Worm (Caenorhabditis elegans): ENCODE results near the gene idpp-14.
A peak's percentile ranks its signal among the peaks of the same experiment; 100 is the strongest.

The idpp-14 gene

ce11 chrX:16056404-16056803, 25.7 kb upstream of the idpp-14 start:
- TF ChIP-seq mep-1 (tag; optimal IDR thresholded peaks at IDR 0.05) (peak; percentile 99), ctbp-1 (GFP tag; IDR thresholded peaks at IDR 0.05) (peak; percentile 98), aly-2 (tag; optimal IDR thresholded peaks at IDR 0.05) (no peak), lin-39 (tag; optimal IDR thresholded peaks at IDR 0.05) (peak; percentile 94), nhr-11 (tag; optimal IDR thresholded peaks at IDR 0.05) (peak; percentile 97), Y48G9A.11 (GFP tag; IDR thresholded peaks at IDR 0.05) (0 out of 2 replicates have a peak, but pooled peaks have one; percentile 62), mes-2 (tag; optimal IDR thresholded peaks at IDR 0.05; ENCODE audit: poor library complexity, severe bottlenecking) (peak; percentile 96), spr-3 (GFP tag; optimal IDR thresholded peaks at IDR 0.05) (peak; percentile 93), zag-1 (tag; optimal IDR thresholded peaks at IDR 0.05) (peak; percentile 96), nhr-28 (tag; optimal IDR thresholded peaks at IDR 0.05) (peak; percentile 85), egl-43 (GFP tag; IDR thresholded peaks at IDR 0.05) (peak; percentile 99), cey-2 (tag; optimal IDR thresholded peaks at IDR 0.05; ENCODE audit: borderline replicate concordance, insufficient read depth) (peak; percentile 40), spr-1 (tag; optimal IDR thresholded peaks at IDR 0.05) (peak; percentile 98), Y75B8A.6 (GFP tag; IDR thresholded peaks at IDR 0.05) (peak; percentile 76), ceh-20 (GFP tag; IDR thresholded peaks at IDR 0.05) (peak; percentile 97), lin-15B (tag; optimal IDR thresholded peaks at IDR 0.05) (peak; percentile 7), nhr-111 (GFP tag; optimal IDR thresholded peaks at IDR 0.05) (no peak), tag-97 (GFP tag; IDR thresholded peaks at IDR 0.05) (peak; percentile 65; the same call in 1 of the 2 replicates), gei-8 (GFP tag; optimal IDR thresholded peaks at IDR 0.05) (peak; percentile 91), jun-1 (tag; optimal IDR thresholded peaks at IDR 0.05) (peak; percentile 99), dpl-1 (GFP tag; optimal IDR thresholded peaks at IDR 0.05) (peak; percentile 71), snpc-1.2 (GFP tag; IDR thresholded peaks at IDR 0.05) (peak; percentile 67), nhr-237 (tag; optimal IDR thresholded peaks at IDR 0.05) (peak; percentile 93), rbr-2 (tag; optimal IDR thresholded peaks at IDR 0.05) (peak; percentile 99), set-16 (GFP tag; IDR thresholded peaks at IDR 0.05) (no peak), ceh-44 (GFP tag; IDR thresholded peaks at IDR 0.05) (peak; percentile 50; the same call in 1 of the 2 replicates), Y5F2A.4 (GFP tag; optimal IDR thresholded peaks at IDR 0.05) (peak; percentile 95), T26A8.4 (GFP tag; IDR thresholded peaks at IDR 0.05) (peak; percentile 99), ZK546.5 (tag; optimal IDR thresholded peaks at IDR 0.05) (peak; percentile 18 to 80), F26F4.8 (GFP tag; conservative IDR thresholded peaks at IDR 0.05) (no peak), zip-2 (tag; optimal IDR thresholded peaks at IDR 0.05) (peak; percentile 97), ztf-7 (tag; optimal IDR thresholded peaks at IDR 0.05) (peak; percentile 92), snpc-4 (tag; optimal IDR thresholded peaks at IDR 0.05) (peak; percentile 42), hlh-30 (tag; optimal IDR thresholded peaks at IDR 0.05; ENCODE audit: insufficient read depth) (peak; percentile 93), unc-39 (tag; optimal IDR thresholded peaks at IDR 0.05) (no peak), mxl-2 (GFP tag; conservative IDR thresholded peaks at IDR 0.05) (no peak; the same call in none of the 2 replicates), F37D6.2 (tag; optimal IDR thresholded peaks at IDR 0.05) (peak; percentile 99), php-3 (GFP tag; IDR thresholded peaks at IDR 0.05) (peak; percentile 97), lim-7 (GFP tag; IDR thresholded peaks at IDR 0.05) (peak; percentile 49; the same call in 1 of the 2 replicates), daf-8 (GFP tag; IDR thresholded peaks at IDR 0.05) (0 out of 2 replicates have a peak, but pooled peaks have one; percentile 48), R02D3.7 (tag; optimal IDR thresholded peaks at IDR 0.05) (no peak), hif-1 (tag; optimal IDR thresholded peaks at IDR 0.05) (peak; percentile 74 to 87), aha-1 (tag) (peak; percentile 98), egl-27 (tag; optimal IDR thresholded peaks at IDR 0.05) (no peak), madf-5 (GFP tag; IDR thresholded peaks at IDR 0.05) (peak; percentile 32 to 84; a peak in 2 of 4 replicates), ces-1 (GFP tag; optimal IDR thresholded peaks at IDR 0.05) (peak; percentile 93), mdt-29 (GFP tag; IDR thresholded peaks at IDR 0.05) (peak; percentile 93), unc-130 (GFP tag; optimal IDR thresholded peaks at IDR 0.05) (peak; percentile 2), T20F7.1 (GFP tag; optimal IDR thresholded peaks at IDR 0.05) (peak; percentile 91), pqm-1 (tag; optimal IDR thresholded peaks at IDR 0.05) (peak; percentile 44), ceh-82 (tag; optimal IDR thresholded peaks at IDR 0.05) (peak; percentile 58), skn-1 (tag; optimal IDR thresholded peaks at IDR 0.05) (no peak)
